Fruit fly (Drosophila melanogaster) whole organism, embryonic: ENCODE measurements around the gene Oatp33Eb.

ENCODE experiments used
- Adf1 ChIP-seq: fragments of 200-800 bp; sonication (Bioruptor generic); IDR thresholded peaks from 2 replicates; pipeline ENCODE4 v1.3.6; 2022; ENCODE audit warnings: missing biosample characterization, missing genetic modification characterization
- Asciz ChIP-seq: fragments of 200-800 bp; sonication (Bioruptor generic); optimal IDR thresholded peaks from 2 replicates; lab custom pipeline; 2017; ENCODE audit warnings: missing biosample characterization, mild to moderate bottlenecking, missing genetic modification characterization, missing genetic modification reagents
- Bgb ChIP-seq: fragments of 200-800 bp; sonication (Bioruptor generic); IDR thresholded peaks from 2 replicates; pipeline ENCODE4 v1.3.6; 2022; ENCODE audit warnings: missing biosample characterization, missing genetic modification characterization; ENCODE audit not compliant: partially characterized antibody
- CG1024 ChIP-seq: fragments of 200-800 bp; sonication (Bioruptor generic); IDR thresholded peaks from 2 replicates; pipeline ENCODE4 v1.3.6; 2022; ENCODE audit warnings: missing biosample characterization, missing genetic modification characterization
- CG10267 ChIP-seq: fragments of 200-800 bp; sonication (Bioruptor generic); optimal IDR thresholded peaks from 2 replicates; lab custom pipeline; 2018; ENCODE audit warnings: missing biosample characterization, mild to moderate bottlenecking, missing genetic modification characterization, moderate library complexity
- CG10274 ChIP-seq: fragments of 200-800 bp; sonication (Bioruptor generic); optimal IDR thresholded peaks from 3 replicates; lab custom pipeline; 2017; ENCODE audit warnings: missing biosample characterization, mild to moderate bottlenecking, missing genetic modification characterization
- CG10543 ChIP-seq: fragments of 200-800 bp; sonication (Bioruptor generic); optimal IDR thresholded peaks from 3 replicates; lab custom pipeline; 2017; ENCODE audit warnings: missing biosample characterization, mild to moderate bottlenecking, missing genetic modification characterization, moderate library complexity
- CG12104 ChIP-seq: fragments of 200-800 bp; sonication (Bioruptor generic); optimal IDR thresholded peaks from 3 replicates; lab custom pipeline; 2016; ENCODE audit warnings: missing biosample characterization, missing genetic modification characterization
- CG12219 ChIP-seq: fragments of 200-800 bp; sonication (Bioruptor generic); optimal IDR thresholded peaks from 3 replicates; lab custom pipeline; 2018; ENCODE audit warnings: missing biosample characterization, mild to moderate bottlenecking, missing genetic modification characterization
- CG12769 ChIP-seq: fragments of 200-800 bp; sonication (Bioruptor generic); optimal IDR thresholded peaks from 2 replicates; lab custom pipeline; 2019; ENCODE audit warnings: missing biosample characterization, mild to moderate bottlenecking, missing genetic modification characterization, moderate library complexity
- CG13287 ChIP-seq: fragments of 200-800 bp; sonication (Bioruptor generic); IDR thresholded peaks from 2 replicates; pipeline ENCODE4 v1.3.6; 2022; ENCODE audit warnings: missing biosample characterization, missing genetic modification characterization; ENCODE audit not compliant: partially characterized antibody
- CG1529 ChIP-seq: fragments of 200-800 bp; sonication (Bioruptor generic); optimal IDR thresholded peaks from 3 replicates; lab custom pipeline; 2018; ENCODE audit warnings: missing biosample characterization, missing genetic modification characterization
- CG15514 ChIP-seq: fragments of 200-800 bp; sonication (Bioruptor generic); optimal IDR thresholded peaks from 3 replicates; lab custom pipeline; 2017; ENCODE audit warnings: missing biosample characterization, missing genetic modification characterization, mild to moderate bottlenecking, moderate library complexity, missing genetic modification reagents
- CG15601 ChIP-seq: fragments of 200-800 bp; sonication (Bioruptor generic); optimal IDR thresholded peaks from 3 replicates; lab custom pipeline; 2019; ENCODE audit warnings: missing biosample characterization, mild to moderate bottlenecking, missing genetic modification characterization, moderate library complexity
- CG16815 ChIP-seq: fragments of 200-800 bp; sonication (Bioruptor generic); optimal IDR thresholded peaks from 3 replicates; lab custom pipeline; 2017; ENCODE audit warnings: missing biosample characterization, mild to moderate bottlenecking, missing genetic modification characterization
- CG17612 ChIP-seq: fragments of 200-800 bp; sonication (Bioruptor generic); IDR thresholded peaks from 2 replicates; pipeline ENCODE4 v1.3.6; 2022; ENCODE audit warnings: missing biosample characterization, missing genetic modification characterization
- CG18619 ChIP-seq: fragments of 200-800 bp; sonication (Bioruptor generic); optimal IDR thresholded peaks from 3 replicates; lab custom pipeline; 2017; ENCODE audit warnings: missing biosample characterization, mild to moderate bottlenecking, missing genetic modification characterization
- CG2199 ChIP-seq: fragments of 200-800 bp; sonication (Bioruptor generic); IDR thresholded peaks from 3 replicates; pipeline ENCODE4 v1.3.6; 2022; ENCODE audit warnings: missing biosample characterization, missing genetic modification characterization
- CG6683 ChIP-seq: fragments of 200-800 bp; sonication (Bioruptor generic); optimal IDR thresholded peaks from 2 replicates; lab custom pipeline; 2017; ENCODE audit warnings: missing biosample characterization, mild to moderate bottlenecking, missing genetic modification characterization, missing genetic modification reagents
- CG6689 ChIP-seq: fragments of 200-800 bp; sonication (Bioruptor generic); IDR thresholded peaks from 2 replicates; pipeline ENCODE4 v1.3.6; 2022; ENCODE audit warnings: missing biosample characterization, missing genetic modification characterization
- CG7786 ChIP-seq: fragments of 200-800 bp; sonication (Bioruptor generic); optimal IDR thresholded peaks from 2 replicates; lab custom pipeline; 2016; ENCODE audit warnings: missing biosample characterization, missing genetic modification characterization
- CG8089 ChIP-seq: fragments of 200-800 bp; sonication (Bioruptor generic); optimal IDR thresholded peaks from 3 replicates; lab custom pipeline; 2016; ENCODE audit warnings: missing biosample characterization, missing genetic modification characterization
- CG8281 ChIP-seq: fragments of 200-800 bp; sonication (Bioruptor generic); optimal IDR thresholded peaks from 2 replicates; lab custom pipeline; 2018; ENCODE audit warnings: missing biosample characterization, mild to moderate bottlenecking, missing genetic modification characterization, moderate library complexity
- Fer2 ChIP-seq: fragments of 200-800 bp; sonication (Bioruptor generic); optimal IDR thresholded peaks from 2 replicates; lab custom pipeline; 2018; ENCODE audit warnings: missing biosample characterization, mild to moderate bottlenecking, missing genetic modification characterization, moderate library complexity
- H2.0 ChIP-seq: fragments of 200-800 bp; sonication (Bioruptor generic); IDR thresholded peaks from 2 replicates; pipeline ENCODE4 v1.3.6; 2022; ENCODE audit warnings: missing biosample characterization, missing genetic modification characterization
- Hey ChIP-seq: fragments of 200-800 bp; sonication (Bioruptor generic); optimal IDR thresholded peaks from 3 replicates; lab custom pipeline; 2018; ENCODE audit warnings: missing biosample characterization, mild to moderate bottlenecking, missing genetic modification characterization
- Jarid2 ChIP-seq: fragments of 200-800 bp; sonication (Bioruptor generic); optimal IDR thresholded peaks from 3 replicates; lab custom pipeline; 2017; ENCODE audit warnings: mild to moderate bottlenecking, missing biosample characterization, missing genetic modification reagents, missing genetic modification characterization
- Lpt ChIP-seq: fragments of >200 bp; optimal IDR thresholded peaks from 2 replicates; lab custom pipeline; 2018; ENCODE audit warnings: missing biosample characterization, missing genetic modification characterization
- NK7.1 ChIP-seq: fragments of 200-800 bp; sonication (Bioruptor generic); optimal IDR thresholded peaks from 3 replicates; lab custom pipeline; 2016; ENCODE audit warnings: missing biosample characterization, missing genetic modification characterization
- Optix ChIP-seq: fragments of 200-800 bp; sonication (Bioruptor generic); IDR thresholded peaks from 3 replicates; pipeline ENCODE4 v1.3.6; 2022; ENCODE audit warnings: missing biosample characterization, missing genetic modification characterization
- Scr ChIP-seq: fragments of 200-800 bp; sonication (Bioruptor generic); IDR thresholded peaks from 2 replicates; pipeline ENCODE4 v1.3.6; 2022; ENCODE audit warnings: missing biosample characterization, missing genetic modification characterization; ENCODE audit not compliant: partially characterized antibody
- Six4 ChIP-seq: fragments of 200-800 bp; sonication (Bioruptor generic); optimal IDR thresholded peaks from 2 replicates; lab custom pipeline; 2016; ENCODE audit warnings: missing biosample characterization, missing genetic modification characterization
- Stat92E ChIP-seq, 3 experiments: fragments of >200 bp in 2 of 3; fragments of 200-800 bp in 1 of 3; sonication (Bioruptor generic) in 1 of 3; optimal IDR thresholded peaks; 2 replicates each; lab custom pipeline; 2017 to 2019; ENCODE audit warnings: missing biosample characterization in 3 of 3, missing genetic modification characterization in 3 of 3, mild to moderate bottlenecking in 1 of 3, moderate library complexity in 1 of 3
- bbx ChIP-seq: fragments of 200-800 bp; sonication (Bioruptor generic); IDR thresholded peaks from 2 replicates; pipeline ENCODE4 v1.3.6; 2022; ENCODE audit warnings: missing biosample characterization, missing genetic modification characterization; ENCODE audit not compliant: partially characterized antibody
- chm ChIP-seq: fragments of 200-800 bp; sonication (Bioruptor generic); IDR thresholded peaks from 2 replicates; pipeline ENCODE4 v1.3.6; 2022; ENCODE audit warnings: missing biosample characterization, missing genetic modification characterization
- da ChIP-seq: fragments of 200-800 bp; sonication (Bioruptor generic); optimal IDR thresholded peaks from 2 replicates; lab custom pipeline; 2016; ENCODE audit warnings: missing biosample characterization, missing genetic modification characterization
- gfzf ChIP-seq: fragments of 200-800 bp; sonication (Bioruptor generic); optimal IDR thresholded peaks from 2 replicates; lab custom pipeline; 2016; ENCODE audit warnings: missing biosample characterization, mild to moderate bottlenecking, missing genetic modification characterization, moderate library complexity
- gsb ChIP-seq: fragments of 200-800 bp; sonication (Bioruptor generic); IDR thresholded peaks from 2 replicates; pipeline ENCODE4 v1.3.6; 2022; ENCODE audit warnings: missing biosample characterization, missing genetic modification characterization
- gsb-n ChIP-seq: fragments of 200-800 bp; sonication (Bioruptor generic); optimal IDR thresholded peaks from 3 replicates; lab custom pipeline; 2018; ENCODE audit warnings: missing biosample characterization, mild to moderate bottlenecking, missing genetic modification characterization
- gt ChIP-seq: fragments of 200-800 bp; sonication (Bioruptor generic); IDR thresholded peaks from 2 replicates; pipeline ENCODE4 v1.3.6; 2022; ENCODE audit warnings: missing biosample characterization, missing genetic modification characterization
- kah ChIP-seq: fragments of 200-800 bp; sonication (Bioruptor generic); optimal IDR thresholded peaks from 2 replicates; lab custom pipeline; 2018; ENCODE audit warnings: missing biosample characterization, mild to moderate bottlenecking, missing genetic modification characterization
- peb ChIP-seq: fragments of 200-800 bp; sonication (Bioruptor generic); IDR thresholded peaks from 2 replicates; pipeline ENCODE4 v1.3.6; 2022; ENCODE audit warnings: missing biosample characterization, missing genetic modification characterization
- pfk ChIP-seq: fragments of 200-800 bp; sonication (Bioruptor generic); optimal IDR thresholded peaks from 2 replicates; lab custom pipeline; 2018; ENCODE audit warnings: missing biosample characterization, mild to moderate bottlenecking, missing genetic modification characterization, moderate library complexity
- pros ChIP-seq: fragments of 200-800 bp; sonication (Bioruptor generic); optimal IDR thresholded peaks from 3 replicates; lab custom pipeline; 2019; ENCODE audit warnings: missing biosample characterization, mild to moderate bottlenecking, missing genetic modification characterization, moderate library complexity
- psq ChIP-seq: fragments of 200-800 bp; sonication (Bioruptor generic); optimal IDR thresholded peaks from 2 replicates; lab custom pipeline; 2017; ENCODE audit warnings: missing biosample characterization, missing genetic modification characterization
- ro ChIP-seq: fragments of 200-800 bp; sonication (Bioruptor generic); IDR thresholded peaks from 2 replicates; pipeline ENCODE4 v1.3.6; 2022; ENCODE audit warnings: missing biosample characterization, missing genetic modification characterization
- salm ChIP-seq: fragments of 200-800 bp; sonication (Bioruptor generic); optimal IDR thresholded peaks from 2 replicates; lab custom pipeline; 2018; ENCODE audit warnings: missing biosample characterization, mild to moderate bottlenecking, missing genetic modification characterization
- scrt ChIP-seq: fragments of 200-800 bp; sonication (Bioruptor generic); optimal IDR thresholded peaks from 2 replicates; lab custom pipeline; 2018; ENCODE audit warnings: missing biosample characterization, mild to moderate bottlenecking, missing genetic modification characterization, moderate library complexity
- sob ChIP-seq: fragments of 200-800 bp; sonication (Bioruptor generic); IDR thresholded peaks from 2 replicates; pipeline ENCODE4 v1.3.6; 2022; ENCODE audit warnings: missing biosample characterization, missing genetic modification characterization
- trem ChIP-seq: fragments of 200-800 bp; optimal IDR thresholded peaks from 3 replicates; lab custom pipeline; 2019; ENCODE audit warnings: missing biosample characterization, mild to moderate bottlenecking, missing genetic modification characterization, moderate library complexity
- tx ChIP-seq: fragments of 200-800 bp; sonication (Bioruptor generic); optimal IDR thresholded peaks from 2 replicates; lab custom pipeline; 2016; ENCODE audit warnings: missing biosample characterization, missing genetic modification characterization

The Oatp33Eb gene

dm6 chr2L:12498538-12498937 lies 50.3 kb downstream of the Oatp33Eb start (continued):
- TF ChIP-seq gsb-n (tag; lab: Kevin White, UChicago), result no peak
- TF ChIP-seq Fer2 (tag; lab: Kevin White, UChicago), result no peak
- no peak for TF ChIP-seq CG8281 (tag; lab: Kevin White, UChicago)
- no peak for TF ChIP-seq da (GFP tag; lab: Kevin White, UChicago)
- TF ChIP-seq CG1529 (GFP tag; lab: Kevin White, UChicago), result peak; percentile 24
- TF ChIP-seq CG7786 (GFP tag; lab: Kevin White, UChicago), result no peak
- no peak for TF ChIP-seq CG10274
- no peak for TF ChIP-seq CG8089
- TF ChIP-seq CG13287, result no peak
- TF ChIP-seq salm (tag; lab: Kevin White, UChicago), result no peak
- TF ChIP-seq CG12104 (GFP tag; lab: Kevin White, UChicago), result no peak
- peak; percentile 52 for TF ChIP-seq Asciz (GFP tag; lab: Kevin White, UChicago)
- TF ChIP-seq CG18619, result no peak
- TF ChIP-seq pros (GFP tag; lab: Kevin White, UChicago), result no peak
- TF ChIP-seq CG6683 (GFP tag; lab: Kevin White, UChicago), result no peak
- no peak for TF ChIP-seq CG15514
- TF ChIP-seq tx, result no peak
- TF ChIP-seq CG10543 (GFP tag; lab: Kevin White, UChicago), result no peak
- TF ChIP-seq gt (GFP tag; lab: Robert Waterston, UW), result no peak
- TF ChIP-seq psq, result no peak
- TF ChIP-seq Adf1, result no peak
- TF ChIP-seq CG1024 (GFP tag; lab: Robert Waterston, UW), result no peak
- TF ChIP-seq H2.0 (GFP tag; lab: Robert Waterston, UW), result no peak
- peak; percentile 49 for TF ChIP-seq kah (GFP tag; lab: Kevin White, UChicago)
- no peak for TF ChIP-seq Jarid2 (GFP tag; lab: Kevin White, UChicago)
- TF ChIP-seq ro (GFP tag; lab: Robert Waterston, UW), result no peak
- TF ChIP-seq bbx (GFP tag; lab: Robert Waterston, UW), result no peak
- TF ChIP-seq Scr (GFP tag; lab: Robert Waterston, UW), result no peak
- TF ChIP-seq scrt (GFP tag; lab: Kevin White, UChicago), result no peak
- TF ChIP-seq peb (GFP tag; lab: Robert Waterston, UW), result no peak
- no peak for TF ChIP-seq gsb (GFP tag; lab: Robert Waterston, UW)
- no peak for TF ChIP-seq Stat92E (GFP tag; optimal IDR thresholded peaks at IDR 0.05; lab: Kevin White, UChicago)
- no peak for TF ChIP-seq Lpt (GFP tag; lab: Kevin White, UChicago)
- TF ChIP-seq CG12219, result peak; percentile 53
- no peak for TF ChIP-seq CG10267
- TF ChIP-seq Hey, result no peak
- TF ChIP-seq Six4 (GFP tag; lab: Kevin White, UChicago), result no peak
- TF ChIP-seq pfk (GFP tag; lab: Kevin White, UChicago), result no peak
- TF ChIP-seq chm (GFP tag; lab: Robert Waterston, UW), result peak; percentile 8; the same call in 1 of the 2 replicates
- TF ChIP-seq trem (tag; lab: Kevin White, UChicago), result no peak
- TF ChIP-seq gfzf (GFP tag; lab: Kevin White, UChicago), result no peak
- TF ChIP-seq Optix (GFP tag; lab: Robert Waterston, UW), result peak; percentile 32; the same call in 1 of the 3 replicates
- peak; percentile 44; the same call in 1 of the 2 replicates for TF ChIP-seq sob
- 0 out of 3 replicates have a peak, but pooled peaks have one; percentile 24 for TF ChIP-seq CG2199 (GFP tag; lab: Robert Waterston, UW)
- no peak for TF ChIP-seq CG15601 (tag; lab: Kevin White, UChicago)
- TF ChIP-seq CG12769, result no peak
- TF ChIP-seq CG16815 (GFP tag; lab: Kevin White, UChicago), result no peak
- 0 out of 2 replicates have a peak, but pooled peaks have one; percentile 9 for TF ChIP-seq CG6689 (GFP tag; lab: Robert Waterston, UW)
- no peak for TF ChIP-seq CG17612
- no peak for TF ChIP-seq Bgb
- no peak for TF ChIP-seq NK7.1 (GFP tag; lab: Kevin White, UChicago)
